Fruit fly (Drosophila melanogaster) Kc167 (cell line): Measurements from ENCODE around the gene Art8.

ENCODE experiments used
- Myc ChIP-seq: fragments of >200 bp; optimal IDR thresholded peaks from 2 replicates; lab custom pipeline; 2017; ENCODE audit warnings: missing external identifiers
- Sin3A ChIP-seq: fragments of >200 bp; optimal IDR thresholded peaks from 2 replicates; lab custom pipeline; 2018; ENCODE audit warnings: missing external identifiers
- h ChIP-seq: fragments of >200 bp; optimal IDR thresholded peaks from 3 replicates; lab custom pipeline; 2018; ENCODE audit warnings: missing external identifiers
- insv ChIP-seq: fragments of >200 bp; optimal IDR thresholded peaks from 3 replicates; lab custom pipeline; 2018; ENCODE audit warnings: missing external identifiers
- psq ChIP-seq: fragments of >200 bp; optimal IDR thresholded peaks from 2 replicates; lab custom pipeline; 2017; ENCODE audit warnings: missing external identifiers
- ttk ChIP-seq: sonication (Bioruptor generic); optimal IDR thresholded peaks from 2 replicates; lab custom pipeline; 2017; ENCODE audit warnings: missing external identifiers

Gene Art8

dm6 chr2L:10988026-10988425, 22.9 kb downstream of the Art8 start:
- TF ChIP-seq Myc (lab: Kevin White, UChicago) (no peak), ttk (lab: Kevin White, UChicago) (no peak), insv (lab: Kevin White, UChicago) (no peak), psq (lab: Kevin White, UChicago) (no peak), h (lab: Kevin White, UChicago) (no peak)

- TF ChIP-seq Myc (lab: Kevin White, UChicago) (no peak), psq (lab: Kevin White, UChicago) (no peak), h (lab: Kevin White, UChicago) (no peak), ttk (lab: Kevin White, UChicago) (no peak), Sin3A (lab: Kevin White, UChicago) (no peak), insv (lab: Kevin White, UChicago) (no peak)
These were observed 23.5 kb downstream of the Art8 start, which contains the start of the genes piwi and CG12253 for dm6 chr2L:10987370-10987853. Gene piwi, minus strand, starts transcription at chr2L:10987420. Gene CG12253, plus strand, starts transcription at chr2L:10987806.

dm6 chr2L:10986138-10986537, 24.7 kb downstream of the Art8 start:
- TF ChIP-seq psq (lab: Kevin White, UChicago) (no peak), h (lab: Kevin White, UChicago) (no peak), Sin3A (lab: Kevin White, UChicago) (no peak), Myc (lab: Kevin White, UChicago) (no peak), insv (lab: Kevin White, UChicago) (no peak)

- TF ChIP-seq h (lab: Kevin White, UChicago), result no peak
These were observed 33.9 kb downstream of the Art8 start for dm6 chr2L:10976864-10977586.

- TF ChIP-seq ttk (lab: Kevin White, UChicago), result no peak
- no peak for TF ChIP-seq h (lab: Kevin White, UChicago)
- no peak for TF ChIP-seq Myc (lab: Kevin White, UChicago)
- TF ChIP-seq insv (lab: Kevin White, UChicago), result no peak
- TF ChIP-seq Sin3A (lab: Kevin White, UChicago), result no peak
- no peak for TF ChIP-seq psq (lab: Kevin White, UChicago)
These were observed 34.6 kb downstream of the Art8 start, which contains the start of the genes ATPsynG and SCAR for dm6 chr2L:10976046-10976863. Gene ATPsynG, minus strand, starts transcription at chr2L:10976399. Gene SCAR, plus strand, starts transcription at chr2L:10976772.

dm6 chr2L:10975193-10975592, 35.7 kb downstream of the Art8 start, which contains the start of gene abo:
Gene abo, minus strand, starts transcription at chr2L:10975293.
- no peak for TF ChIP-seq Myc (lab: Kevin White, UChicago)
- no peak for TF ChIP-seq h (lab: Kevin White, UChicago)
- no peak for TF ChIP-seq psq (lab: Kevin White, UChicago)
- TF ChIP-seq Sin3A (lab: Kevin White, UChicago), result no peak
- TF ChIP-seq insv (lab: Kevin White, UChicago), result no peak
- no peak for TF ChIP-seq ttk (lab: Kevin White, UChicago)

- no peak for TF ChIP-seq h (lab: Kevin White, UChicago)
- TF ChIP-seq ttk (lab: Kevin White, UChicago), result no peak
- TF ChIP-seq Sin3A (lab: Kevin White, UChicago), result no peak
- no peak for TF ChIP-seq psq (lab: Kevin White, UChicago)
- no peak for TF ChIP-seq insv (lab: Kevin White, UChicago)
- TF ChIP-seq Myc (lab: Kevin White, UChicago), result no peak
These were observed 36.2 kb downstream of the Art8 start for dm6 chr2L:10974638-10975037.

- no peak for TF ChIP-seq ttk (lab: Kevin White, UChicago)
- TF ChIP-seq h (lab: Kevin White, UChicago), result no peak
- no peak for TF ChIP-seq insv (lab: Kevin White, UChicago)
- no peak for TF ChIP-seq psq (lab: Kevin White, UChicago)
- TF ChIP-seq Myc (lab: Kevin White, UChicago), result no peak
- TF ChIP-seq Sin3A (lab: Kevin White, UChicago), result no peak
These were observed 38.7 kb downstream of the Art8 start, which contains the start of gene CG16743 for dm6 chr2L:10972224-10972623. Gene CG16743, plus strand, starts transcription at chr2L:10972280.

- TF ChIP-seq ttk (lab: Kevin White, UChicago) (no peak), h (lab: Kevin White, UChicago) (no peak)
These were observed 40.8 kb downstream of the Art8 start, which contains the start of the genes Tmem214 and YL-1 for dm6 chr2L:10970134-10970533. Gene Tmem214, minus strand, starts transcription at chr2L:10970275. Gene YL-1, plus strand, starts transcription at chr2L:10970443.

- TF ChIP-seq insv (lab: Kevin White, UChicago) (no peak), h (lab: Kevin White, UChicago) (no peak), ttk (lab: Kevin White, UChicago) (no peak), psq (lab: Kevin White, UChicago) (no peak), Myc (lab: Kevin White, UChicago) (no peak)
These were observed 42.9 kb downstream of the Art8 start for dm6 chr2L:10968009-10968383.

dm6 chr2L:10967257-10968008, 43.5 kb downstream of the Art8 start:
- TF ChIP-seq psq (lab: Kevin White, UChicago), result no peak
- TF ChIP-seq insv (lab: Kevin White, UChicago), result no peak
- TF ChIP-seq Sin3A (lab: Kevin White, UChicago), result no peak
- no peak for TF ChIP-seq h (lab: Kevin White, UChicago)
- no peak for TF ChIP-seq ttk (lab: Kevin White, UChicago)
- TF ChIP-seq Myc (lab: Kevin White, UChicago), result no peak
